Worm (Caenorhabditis elegans) whole organism, L1 larva: Measurements from ENCODE around the gene rnh-2.

ENCODE experiments used
- C16A3.4 ChIP-seq: fragments of 150-350 bp; optimal IDR thresholded peaks from 2 replicates; lab custom pipeline; 2014; ENCODE audit warnings: missing biosample characterization, missing genetic modification characterization
- elt-2 ChIP-seq: sonication (generic microtip); optimal IDR thresholded peaks from 2 replicates; lab custom pipeline; 2016; ENCODE audit warnings: missing genetic modification characterization, mild to moderate bottlenecking, inconsistent platforms, missing compliant biosample characterization, missing genetic modification reagents
- nhr-71 ChIP-seq: sonication (generic microtip); optimal IDR thresholded peaks from 2 replicates; lab custom pipeline; 2016; ENCODE audit warnings: mild to moderate bottlenecking, missing genetic modification characterization, moderate library complexity, missing compliant biosample characterization

DNA sequence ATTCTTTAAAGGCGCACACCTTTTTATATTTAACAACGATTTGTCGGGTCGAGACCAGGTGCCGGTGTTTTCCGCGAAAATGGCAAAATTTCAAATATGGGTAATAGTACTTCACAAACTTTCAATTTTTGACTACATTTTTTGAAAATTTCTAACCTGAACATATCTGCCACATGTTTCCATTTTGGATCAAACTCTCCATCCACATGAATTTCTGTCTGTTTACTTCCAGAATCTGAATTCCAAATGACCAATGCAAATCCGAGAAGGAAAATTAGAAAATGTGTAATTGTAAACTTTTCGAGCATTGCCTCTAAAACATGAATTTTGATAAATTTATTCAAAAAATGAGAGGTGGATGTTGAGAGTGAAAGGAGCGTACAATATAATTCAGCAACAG lies 36.8 kb upstream of the rnh-2 start, which contains the start of gene lact-4:
- TF ChIP-seq C16A3.4 (tag; lab: Kevin White, UChicago) (no peak), elt-2 (tag; lab: Kevin White, UChicago) (no peak), nhr-71 (tag; lab: Kevin White, UChicago) (no peak)
